Worm (Caenorhabditis elegans): ENCODE results near the gene T07G12.3.

Gene T07G12.3

ce11 chrIV:10501550-10502240 lies 32.0 kb upstream of the T07G12.3 start, which contains the start of gene tax-6:
tax-6 (minus strand) TSS chrIV:10501600.
- TF ChIP-seq ceh-82 (tag; optimal IDR thresholded peaks at IDR 0.05) = no peak
- TF ChIP-seq tbx-2 (tag; optimal IDR thresholded peaks at IDR 0.05) = no peak
- no peak for TF ChIP-seq sptf-1 (tag; optimal IDR thresholded peaks at IDR 0.05)
- TF ChIP-seq lin-39 (tag; optimal IDR thresholded peaks at IDR 0.05) = no peak
- no peak for TF ChIP-seq nhr-77 (tag; optimal IDR thresholded peaks at IDR 0.05)
- TF ChIP-seq Y116A8C.19 (tag; optimal IDR thresholded peaks at IDR 0.05; ENCODE audit: borderline replicate concordance) = no peak
- TF ChIP-seq mef-2 (tag; optimal IDR thresholded peaks at IDR 0.05) = no peak
- TF ChIP-seq unc-86 (tag; optimal IDR thresholded peaks at IDR 0.05) = no peak
- TF ChIP-seq fkh-10 (GFP tag; optimal IDR thresholded peaks at IDR 0.05) = no peak

DNA sequence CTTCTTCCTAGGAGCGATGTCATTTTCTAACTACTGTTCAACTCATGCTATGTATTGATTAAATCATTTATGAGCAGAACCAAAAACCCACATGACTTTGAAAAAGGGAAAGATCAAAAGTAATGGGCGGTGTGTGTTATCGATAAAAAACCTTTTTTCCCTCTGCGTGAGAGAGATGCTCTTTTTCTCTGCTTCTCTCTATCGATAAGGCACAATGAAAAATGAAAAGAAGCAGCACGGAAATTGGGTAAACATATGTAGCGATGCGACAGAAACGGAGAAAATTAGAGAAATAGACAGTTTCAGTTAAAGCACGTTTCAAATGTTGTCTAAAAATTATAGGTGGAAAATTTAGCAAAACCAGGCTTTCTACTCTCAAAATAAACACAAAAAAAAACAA lies 31.4 kb upstream of the T07G12.3 start:
- peak; percentile 68 for TF ChIP-seq rnt-1 (tag; optimal IDR thresholded peaks at IDR 0.05)
- no peak for TF ChIP-seq ces-1 (GFP tag; optimal IDR thresholded peaks at IDR 0.05)
- TF ChIP-seq ceh-8 (GFP tag; optimal IDR thresholded peaks at IDR 0.05) = no peak
- TF ChIP-seq zip-4 (GFP tag; optimal IDR thresholded peaks at IDR 0.05) = no peak
- no peak for TF ChIP-seq lir-3 (tag; optimal IDR thresholded peaks at IDR 0.05; ENCODE audit: poor library complexity)
- TF ChIP-seq fkh-10 (GFP tag; optimal IDR thresholded peaks at IDR 0.05) = no peak
- peak; percentile 29 for TF ChIP-seq C16A3.4 (tag; optimal IDR thresholded peaks at IDR 0.05)
- TF ChIP-seq isw-1 (GFP tag; IDR thresholded peaks at IDR 0.05) = no peak
- TF ChIP-seq snpc-4 (tag; optimal IDR thresholded peaks at IDR 0.05) = no peak
- TF ChIP-seq sup-37 (GFP tag; optimal IDR thresholded peaks at IDR 0.05) = no peak
- TF ChIP-seq ceh-88 (GFP tag; IDR thresholded peaks at IDR 0.05) = no peak
- no peak for TF ChIP-seq pag-3 (tag; optimal IDR thresholded peaks at IDR 0.05; ENCODE audit: borderline replicate concordance, insufficient read depth)
- no peak for TF ChIP-seq nhr-47 (tag; optimal IDR thresholded peaks at IDR 0.05)
- no peak for TF ChIP-seq efl-3 (GFP tag; optimal IDR thresholded peaks at IDR 0.05)
- no peak for TF ChIP-seq unc-130 (tag; optimal IDR thresholded peaks at IDR 0.05)
- no peak for TF ChIP-seq unc-86 (tag; optimal IDR thresholded peaks at IDR 0.05)
- peak; percentile 48 for TF ChIP-seq pax-3 (tag; optimal IDR thresholded peaks at IDR 0.05)
- TF ChIP-seq elt-2 (tag; optimal IDR thresholded peaks at IDR 0.05) = peak; percentile 73
- no peak for TF ChIP-seq elt-3 (tag; optimal IDR thresholded peaks at IDR 0.05)
- TF ChIP-seq alr-1 (tag; optimal IDR thresholded peaks at IDR 0.05; ENCODE audit: borderline replicate concordance) = no peak
- TF ChIP-seq ztf-4 (tag; optimal IDR thresholded peaks at IDR 0.05) = peak; percentile 23
- no peak for TF ChIP-seq lin-15B (tag; optimal IDR thresholded peaks at IDR 0.05)
- peak; percentile 40 for TF ChIP-seq mep-1 (tag; optimal IDR thresholded peaks at IDR 0.05)
- TF ChIP-seq nhr-19 (GFP tag; conservative IDR thresholded peaks at IDR 0.05) = peak; percentile 50
- TF ChIP-seq fos-1 (tag; optimal IDR thresholded peaks at IDR 0.05) = no peak
- TF ChIP-seq lin-13 (GFP tag; optimal IDR thresholded peaks at IDR 0.05) = no peak
- TF ChIP-seq nhr-28 (tag; optimal IDR thresholded peaks at IDR 0.05) = no peak
- TF ChIP-seq pqm-1 (tag; optimal IDR thresholded peaks at IDR 0.05) = no peak
- TF ChIP-seq grh-1 (GFP tag; IDR thresholded peaks at IDR 0.05) = no peak
- TF ChIP-seq blmp-1 (tag; optimal IDR thresholded peaks at IDR 0.05) = no peak
- no peak for TF ChIP-seq hlh-17 (GFP tag; optimal IDR thresholded peaks at IDR 0.05; ENCODE audit: borderline replicate concordance)
- TF ChIP-seq irx-1 (tag; optimal IDR thresholded peaks at IDR 0.05) = peak; percentile 31
- peak; percentile 44 for TF ChIP-seq swsn-7 (tag; optimal IDR thresholded peaks at IDR 0.05)
- no peak for TF ChIP-seq lin-39 (tag; optimal IDR thresholded peaks at IDR 0.05)
- TF ChIP-seq unc-62 (GFP tag; optimal IDR thresholded peaks at IDR 0.05) = no peak
- TF ChIP-seq aha-1 (tag; optimal IDR thresholded peaks at IDR 0.05) = no peak
- TF ChIP-seq efl-1 (optimal IDR thresholded peaks at IDR 0.05) = peak; percentile 20 to 36
- peak in 1 of 2 experiments; percentile 38 for TF ChIP-seq efl-1 (GFP tag; optimal IDR thresholded peaks at IDR 0.05 in 1 of 2)
- no peak for TF ChIP-seq nhr-85 (tag)
- TF ChIP-seq mef-2 (tag; optimal IDR thresholded peaks at IDR 0.05) = peak; percentile 10
- TF ChIP-seq jun-1 (tag; optimal IDR thresholded peaks at IDR 0.05) = peak; percentile 44
- no peak for TF ChIP-seq nhr-11 (tag; optimal IDR thresholded peaks at IDR 0.05)
- no peak for TF ChIP-seq egl-13 (tag; optimal IDR thresholded peaks at IDR 0.05)
- no peak for TF ChIP-seq C34B4.2 (tag; optimal IDR thresholded peaks at IDR 0.05)
- no peak for TF ChIP-seq nhr-90 (tag; optimal IDR thresholded peaks at IDR 0.05; ENCODE audit: poor library complexity)

Measured in whole organism, L1 larva.